Fruit fly (Drosophila melanogaster): ENCODE measurements around the gene knk.

knk gene

dm6 chr3R:10168483-10169064 is 43.1 kb upstream of the knk start (continued):
- no peak for TF ChIP-seq CG2129 (GFP tag; IDR thresholded peaks at IDR 0.05; ENCODE audit: partially characterized antibody)
- TF ChIP-seq her (GFP tag; optimal IDR thresholded peaks at IDR 0.05), result no peak
- TF ChIP-seq Hand (GFP tag; optimal IDR thresholded peaks at IDR 0.05), result peak; percentile 10
- TF ChIP-seq gem (tag; optimal IDR thresholded peaks at IDR 0.05), result peak; percentile 62
- no peak for TF ChIP-seq kah (GFP tag; optimal IDR thresholded peaks at IDR 0.05)
- 0 out of 3 replicates have a peak, but pooled peaks have one; percentile 49 for TF ChIP-seq zfh1 (GFP tag; IDR thresholded peaks at IDR 0.05)
- no peak for TF ChIP-seq slou (GFP tag; optimal IDR thresholded peaks at IDR 0.05)
- no peak for TF ChIP-seq Mrtf (GFP tag; IDR thresholded peaks at IDR 0.05)
- peak; percentile 4 for TF ChIP-seq CHES-1-like (GFP tag; optimal IDR thresholded peaks at IDR 0.05)
- TF ChIP-seq CG10267 (tag; optimal IDR thresholded peaks at IDR 0.05), result no peak
- no peak for TF ChIP-seq tx (GFP tag; optimal IDR thresholded peaks at IDR 0.05)
- no peak for TF ChIP-seq dan (GFP tag; IDR thresholded peaks at IDR 0.05)
- no peak for TF ChIP-seq wor (GFP tag; IDR thresholded peaks at IDR 0.05)
- no peak for TF ChIP-seq Antp (GFP tag; optimal IDR thresholded peaks at IDR 0.05)
- TF ChIP-seq inv (GFP tag; IDR thresholded peaks at IDR 0.05; ENCODE audit: partially characterized antibody), result no peak
- TF ChIP-seq cato (GFP tag; optimal IDR thresholded peaks at IDR 0.05; ENCODE audit: borderline replicate concordance), result no peak
- TF ChIP-seq Optix (GFP tag; IDR thresholded peaks at IDR 0.05), result no peak
- peak; percentile 33 for TF ChIP-seq CG12659 (GFP tag; optimal IDR thresholded peaks at IDR 0.05)
- no peak for TF ChIP-seq CG34422 (GFP tag; IDR thresholded peaks at IDR 0.05)
- no peak for TF ChIP-seq B-H1 (GFP tag; IDR thresholded peaks at IDR 0.05)
- peak; percentile 22 for TF ChIP-seq CrebB (tag; optimal IDR thresholded peaks at IDR 0.05)
- TF ChIP-seq CG33213 (GFP tag; optimal IDR thresholded peaks at IDR 0.05), result peak; percentile 31
- no peak for TF ChIP-seq CG4424 (GFP tag; optimal IDR thresholded peaks at IDR 0.05)
- TF ChIP-seq CG30020 (tag; optimal IDR thresholded peaks at IDR 0.05), result no peak
- TF ChIP-seq pita (GFP tag; optimal IDR thresholded peaks at IDR 0.05), result no peak
- no peak for TF ChIP-seq ranshi (GFP tag; IDR thresholded peaks at IDR 0.05)
- no peak for TF ChIP-seq nau (GFP tag; optimal IDR thresholded peaks at IDR 0.05)
- TF ChIP-seq CG17328 (GFP tag; IDR thresholded peaks at IDR 0.05), result peak; percentile 18; the same call in 1 of the 2 replicates
- no peak for TF ChIP-seq CG8359 (GFP tag; optimal IDR thresholded peaks at IDR 0.05; ENCODE audit: borderline replicate concordance)
- peak; percentile 48; the same call in 1 of the 2 replicates for TF ChIP-seq Rfx (GFP tag; IDR thresholded peaks at IDR 0.05)
- TF ChIP-seq CG7556 (GFP tag; optimal IDR thresholded peaks at IDR 0.05), result peak; percentile 30
- TF ChIP-seq sqz (GFP tag; optimal IDR thresholded peaks at IDR 0.05), result no peak
- TF ChIP-seq CG12104 (GFP tag; optimal IDR thresholded peaks at IDR 0.05), result no peak
- TF ChIP-seq CG6272 (GFP tag; IDR thresholded peaks at IDR 0.05), result no peak
- peak; percentile 25; the same call in 1 of the 3 replicates for TF ChIP-seq CG2889 (GFP tag; IDR thresholded peaks at IDR 0.05)
- TF ChIP-seq YL-1 (GFP tag; optimal IDR thresholded peaks at IDR 0.05), result no peak
- TF ChIP-seq Deaf1 (tag; optimal IDR thresholded peaks at IDR 0.05), result no peak
- no peak for TF ChIP-seq CG43689 (GFP tag; IDR thresholded peaks at IDR 0.05)
- TF ChIP-seq Fer2 (tag; optimal IDR thresholded peaks at IDR 0.05), result no peak
- no peak for TF ChIP-seq Scr (GFP tag; IDR thresholded peaks at IDR 0.05; ENCODE audit: partially characterized antibody)
- no peak for TF ChIP-seq bab2 (GFP tag; optimal IDR thresholded peaks at IDR 0.05)
- TF ChIP-seq Fer3 (tag; optimal IDR thresholded peaks at IDR 0.05), result peak; percentile 37
- no peak for TF ChIP-seq cas (GFP tag; IDR thresholded peaks at IDR 0.05)
- TF ChIP-seq bsh (GFP tag; optimal IDR thresholded peaks at IDR 0.05), result peak in 1 of 2 experiments; percentile 63
- TF ChIP-seq nerfin-1 (tag; optimal IDR thresholded peaks at IDR 0.05), result no peak
- peak; percentile 40 for TF ChIP-seq CG15696 (tag; optimal IDR thresholded peaks at IDR 0.05)
- no peak for TF ChIP-seq dmrt99B (tag; optimal IDR thresholded peaks at IDR 0.05)
- peak; percentile 17 to 26 for TF ChIP-seq chif (GFP tag; optimal IDR thresholded peaks at IDR 0.05)
- TF ChIP-seq Hr78 (GFP tag; optimal IDR thresholded peaks at IDR 0.05), result no peak

Measured in whole organism, embryonic.